Worm (Caenorhabditis elegans) whole organism, midembryonic: ENCODE data around the gene eral-1.
A peak's percentile ranks its signal among the peaks of the same experiment; 100 is the strongest.

Source experiments
- T22C8.4 ChIP-seq: fragments of 200-800 bp; sonication (Bioruptor generic); IDR thresholded peaks from 2 replicates; pipeline ENCODE4 v1.3.6; 2022; ENCODE audit warnings: missing genetic modification characterization, missing compliant biosample characterization
- cog-1 ChIP-seq: sonication (generic microtip); optimal IDR thresholded peaks from 2 replicates; lab custom pipeline; 2016; ENCODE audit warnings: missing genetic modification characterization, missing compliant biosample characterization
- flt-1 ChIP-seq: fragments of 200-800 bp; sonication (Bioruptor generic); IDR thresholded peaks from 2 replicates; pipeline ENCODE4 v1.3.6; 2022; ENCODE audit warnings: missing genetic modification characterization, missing compliant biosample characterization
- klf-2 ChIP-seq: fragments of 200-800 bp; sonication (Bioruptor generic); conservative IDR thresholded peaks from 2 replicates; pipeline ENCODE4 v1.3.6; 2022; ENCODE audit warnings: missing genetic modification reagents, missing genetic modification characterization, missing compliant biosample characterization
- med-1 ChIP-seq: sonication (generic microtip); optimal IDR thresholded peaks from 2 replicates; lab custom pipeline; 2017; ENCODE audit warnings: missing genetic modification characterization, mild to moderate bottlenecking, missing compliant biosample characterization, antibody characterized with exemption, missing genetic modification reagents; ENCODE audit not compliant: insufficient read depth
- ref-1 ChIP-seq: fragments of 200-800 bp; sonication (Bioruptor generic); conservative IDR thresholded peaks from 2 replicates; pipeline ENCODE4 v1.3.6; 2022; ENCODE audit warnings: missing genetic modification reagents, missing genetic modification characterization, missing compliant biosample characterization
- tab-1 ChIP-seq: fragments of 200-800 bp; sonication (Bioruptor generic); IDR thresholded peaks from 2 replicates; pipeline ENCODE4 v1.3.6; 2022; ENCODE audit warnings: missing genetic modification characterization, missing compliant biosample characterization
- ztf-23 ChIP-seq: fragments of 200-800 bp; sonication (Bioruptor generic); IDR thresholded peaks from 2 replicates; pipeline ENCODE4 v1.3.6; 2022; ENCODE audit warnings: missing genetic modification reagents, missing genetic modification characterization, missing compliant biosample characterization
- ztf-29 ChIP-seq: fragments of 200-800 bp; sonication (Bioruptor generic); IDR thresholded peaks from 2 replicates; pipeline ENCODE4 v1.3.6; 2022; ENCODE audit warnings: missing genetic modification reagents, missing genetic modification characterization, missing compliant biosample characterization

Gene eral-1

DNA sequence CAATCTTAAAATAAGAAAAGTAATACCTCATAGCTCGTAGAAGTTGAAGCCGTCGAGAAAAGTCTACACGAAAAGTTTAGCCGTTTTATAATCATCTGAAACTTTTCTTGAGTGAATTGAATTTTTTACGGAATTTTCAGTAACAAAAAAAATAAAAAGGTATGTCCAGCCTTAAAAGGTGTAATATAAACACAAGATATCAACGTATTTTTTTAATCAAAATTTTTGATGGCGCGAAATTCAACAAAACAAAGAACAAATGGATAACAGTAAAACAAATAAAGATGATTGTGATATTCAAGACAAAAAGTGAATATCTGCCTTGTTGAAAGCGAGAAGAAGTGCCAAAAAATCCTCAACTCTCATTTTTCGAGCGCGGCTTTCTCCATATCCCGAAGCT, at the start of gene eral-1:
TSS of gene eral-1 (minus strand) at position 101 of the 400 bp plus-strand sequence.
- TF ChIP-seq ztf-29, result no peak
- TF ChIP-seq T22C8.4, result no peak
- no peak for TF ChIP-seq klf-2
- no peak for TF ChIP-seq ztf-23 (GFP tag; lab: Robert Waterston, UW)
- no peak for TF ChIP-seq flt-1 (GFP tag; lab: Robert Waterston, UW)

DNA sequence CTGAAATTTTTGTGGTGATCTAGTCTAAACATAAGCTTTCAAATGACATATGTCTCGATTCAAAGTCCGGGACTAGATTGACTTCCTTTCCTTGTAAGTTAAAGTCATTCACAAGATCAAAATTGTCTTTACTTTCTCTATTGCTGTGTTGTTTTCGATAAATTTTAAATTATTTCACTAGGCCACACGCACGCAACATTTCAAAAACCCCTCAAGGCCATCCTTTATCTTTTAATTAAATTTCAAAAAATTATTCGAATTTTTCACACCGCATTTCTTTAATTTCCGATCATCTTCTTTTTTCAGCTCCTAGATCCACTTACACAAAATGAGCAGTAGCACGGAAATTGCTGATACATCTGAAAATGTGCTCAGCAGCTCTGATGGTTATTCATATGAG, 46.7 kb upstream of the eral-1 start, which contains the start of gene ZK1307.7:
TSS of gene ZK1307.7 (plus strand) at position 301 of the 400 bp plus-strand sequence.
- no peak for TF ChIP-seq flt-1 (GFP tag; lab: Robert Waterston, UW)
- no peak for TF ChIP-seq med-1 (GFP tag; lab: Kevin White, UChicago)
- TF ChIP-seq klf-2, result no peak
- no peak for TF ChIP-seq ztf-29
- no peak for TF ChIP-seq ref-1 (GFP tag; lab: Robert Waterston, UW)
- TF ChIP-seq tab-1, result no peak
- no peak for TF ChIP-seq T22C8.4
- TF ChIP-seq ztf-23 (GFP tag; lab: Robert Waterston, UW), result no peak
- no peak for TF ChIP-seq cog-1 (tag; lab: Kevin White, UChicago)

DNA sequence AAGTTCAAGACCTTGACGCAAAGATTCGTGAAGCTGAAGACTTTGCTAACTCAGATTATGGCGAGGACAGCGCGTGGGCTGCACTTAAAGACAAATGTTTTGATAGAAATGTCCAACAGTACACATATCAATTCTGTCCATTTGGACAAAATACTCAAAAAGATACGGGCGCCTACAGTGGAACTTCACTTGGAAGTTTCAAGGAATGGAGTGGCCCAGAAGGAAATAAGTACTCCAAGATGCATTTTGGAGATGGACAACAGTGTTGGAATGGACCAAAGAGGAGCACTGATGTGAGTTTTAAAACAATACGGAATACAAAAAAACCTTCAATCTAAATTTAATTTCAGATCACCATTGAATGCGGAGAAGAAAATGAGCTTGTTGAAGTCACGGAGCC, 36.4 kb upstream of the eral-1 start:
- no peak for TF ChIP-seq T22C8.4
- no peak for TF ChIP-seq klf-2
- TF ChIP-seq ztf-23 (GFP tag; lab: Robert Waterston, UW), result no peak
- no peak for TF ChIP-seq med-1 (GFP tag; lab: Kevin White, UChicago)
- TF ChIP-seq ztf-29, result no peak
- TF ChIP-seq ref-1 (GFP tag; lab: Robert Waterston, UW), result no peak

DNA sequence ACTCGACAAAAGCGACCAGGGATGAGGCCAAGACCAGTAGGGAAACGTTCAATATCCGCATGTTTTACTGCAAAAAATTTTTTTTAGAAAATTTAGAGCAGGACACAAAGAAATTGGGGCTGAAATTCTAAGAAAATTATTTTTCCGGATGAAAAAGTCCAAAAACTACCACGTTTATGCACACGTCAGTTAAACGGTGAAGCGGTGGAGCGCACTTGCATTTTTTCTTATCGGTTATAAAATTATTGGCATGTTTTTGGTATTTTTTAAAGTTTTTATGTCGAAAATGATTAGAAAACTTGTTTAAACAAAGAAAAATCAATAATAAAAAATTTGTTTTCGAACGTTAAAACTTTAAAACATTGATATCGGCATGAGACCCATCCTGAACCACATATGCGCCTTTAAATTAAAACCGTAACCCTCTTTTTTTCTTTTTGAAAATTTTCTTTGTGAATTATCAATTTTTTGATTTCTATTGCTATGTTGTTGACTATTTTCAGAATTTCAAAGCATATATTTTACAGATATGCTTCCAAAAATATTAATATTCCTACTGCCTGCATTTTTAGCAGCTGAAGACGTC, 34.6 kb upstream of the eral-1 start, which contains the start of the genes dnj-20 and ZK1307.8:
TSS of gene dnj-20 (minus strand) at position 67 of the 586 bp plus-strand sequence.
TSS of gene ZK1307.8 (plus strand) at position 504 of the 586 bp plus-strand sequence.
- no peak for TF ChIP-seq ref-1 (GFP tag; lab: Robert Waterston, UW)
- TF ChIP-seq tab-1, result no peak
- TF ChIP-seq T22C8.4, result no peak
- TF ChIP-seq klf-2, result no peak
- TF ChIP-seq med-1 (GFP tag; lab: Kevin White, UChicago), result no peak
- TF ChIP-seq cog-1 (tag; lab: Kevin White, UChicago), result no peak
- no peak for TF ChIP-seq ztf-23 (GFP tag; lab: Robert Waterston, UW)
- no peak for TF ChIP-seq ztf-29
- TF ChIP-seq flt-1 (GFP tag; lab: Robert Waterston, UW), result no peak

DNA sequence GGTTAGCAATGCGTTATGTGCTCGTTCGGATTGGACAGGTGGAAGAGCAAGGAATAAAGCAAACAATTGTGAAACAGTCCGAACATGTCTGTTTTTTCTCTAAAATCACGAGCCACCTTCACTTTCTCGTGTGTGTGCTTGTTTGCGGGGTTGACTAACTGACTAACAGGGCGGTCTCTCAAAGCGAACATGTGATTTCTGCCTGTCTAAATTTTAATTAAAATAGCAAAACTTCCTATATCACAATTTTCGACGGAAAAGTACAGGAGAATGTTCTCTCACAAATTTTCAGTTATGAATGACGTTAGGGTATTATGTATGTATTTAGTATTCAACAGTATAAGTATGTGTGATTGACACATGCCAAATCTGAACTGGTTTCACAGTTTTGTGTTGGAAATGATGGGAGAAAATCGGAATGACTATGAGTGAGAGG, 32.4 kb upstream of the eral-1 start:
- TF ChIP-seq ztf-23 (GFP tag; lab: Robert Waterston, UW) (no peak), flt-1 (GFP tag; lab: Robert Waterston, UW) (no peak), T22C8.4 (no peak), tab-1 (no peak), cog-1 (tag; lab: Kevin White, UChicago) (no peak), klf-2 (no peak), ztf-29 (no peak), ref-1 (GFP tag; lab: Robert Waterston, UW) (no peak), med-1 (GFP tag; lab: Kevin White, UChicago) (no peak)

DNA sequence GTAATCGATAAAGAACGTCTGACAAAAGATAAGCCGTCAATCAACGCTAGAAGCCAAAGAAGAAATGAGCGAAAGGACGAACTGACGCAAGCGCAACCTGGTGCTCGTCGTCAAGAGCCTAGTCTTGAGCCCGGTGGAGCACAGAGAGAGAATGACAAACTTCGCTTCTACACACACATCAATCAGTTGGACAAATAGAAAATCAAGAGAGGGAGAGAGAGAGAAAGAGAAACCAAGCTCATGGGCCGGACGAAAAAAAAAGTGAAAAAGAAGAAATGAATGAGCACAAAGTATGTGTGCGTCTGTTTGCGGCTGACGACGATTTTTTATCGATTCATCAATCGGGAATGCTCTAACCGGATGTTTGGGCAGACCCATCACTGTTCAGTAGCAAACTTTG, 31.6 kb upstream of the eral-1 start:
- TF ChIP-seq klf-2, result no peak
- no peak for TF ChIP-seq ref-1 (GFP tag; lab: Robert Waterston, UW)
- TF ChIP-seq tab-1, result no peak
- TF ChIP-seq cog-1 (tag; lab: Kevin White, UChicago), result no peak
- TF ChIP-seq ztf-23 (GFP tag; lab: Robert Waterston, UW), result no peak
- no peak for TF ChIP-seq med-1 (GFP tag; lab: Kevin White, UChicago)
- no peak for TF ChIP-seq T22C8.4
- TF ChIP-seq flt-1 (GFP tag; lab: Robert Waterston, UW), result no peak
- no peak for TF ChIP-seq ztf-29

DNA sequence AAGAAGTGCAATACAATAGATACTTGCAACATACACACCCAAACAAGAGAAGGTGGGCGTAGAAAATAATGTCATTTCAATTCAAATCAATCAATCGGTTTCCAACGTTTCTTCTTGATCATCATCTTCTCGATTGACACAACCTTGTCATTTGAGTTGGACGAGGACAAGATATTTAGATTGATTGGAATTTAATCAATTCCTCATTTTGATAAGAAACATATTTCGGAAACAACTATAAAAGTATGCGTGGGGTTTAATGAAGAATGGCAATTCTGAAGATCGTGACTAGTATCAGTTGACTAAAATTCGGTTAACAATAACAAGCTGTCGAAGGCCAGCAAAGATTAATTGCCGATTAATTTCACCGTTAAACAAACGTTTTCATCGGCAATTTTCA, 31.0 kb upstream of the eral-1 start:
- no peak for TF ChIP-seq tab-1
- TF ChIP-seq ztf-29, result no peak
- TF ChIP-seq flt-1 (GFP tag; lab: Robert Waterston, UW), result no peak
- no peak for TF ChIP-seq cog-1 (tag; lab: Kevin White, UChicago)

DNA sequence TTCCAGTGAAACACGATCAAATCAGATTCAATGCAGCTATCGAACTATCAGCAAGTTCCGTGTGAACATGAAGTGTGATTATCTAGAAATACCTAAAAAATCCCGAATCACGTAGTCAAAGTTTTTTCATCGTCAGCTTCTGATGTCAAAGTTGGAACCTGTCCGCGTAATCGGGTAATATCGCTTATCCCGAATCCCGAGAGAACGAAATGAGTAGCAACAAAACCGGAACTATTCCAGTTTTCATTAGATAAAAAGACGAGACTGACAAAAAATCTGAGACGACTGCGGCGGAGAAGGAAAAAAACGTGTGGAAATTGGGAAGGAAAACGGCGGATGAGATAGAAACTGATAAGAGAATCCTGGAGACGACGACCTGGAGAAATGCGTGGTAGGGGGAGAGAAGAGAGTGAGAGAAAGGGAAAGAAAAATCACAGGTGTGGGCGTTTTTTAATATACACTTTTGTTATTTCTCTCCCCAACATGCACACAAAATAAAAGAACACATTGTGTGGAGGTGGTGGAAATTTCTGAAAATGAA, 30.5 kb upstream of the eral-1 start:
- no peak for TF ChIP-seq flt-1 (GFP tag; lab: Robert Waterston, UW)
- TF ChIP-seq ztf-23 (GFP tag; lab: Robert Waterston, UW), result no peak
- no peak for TF ChIP-seq klf-2
- no peak for TF ChIP-seq ref-1 (GFP tag; lab: Robert Waterston, UW)
- TF ChIP-seq ztf-29, result no peak

DNA sequence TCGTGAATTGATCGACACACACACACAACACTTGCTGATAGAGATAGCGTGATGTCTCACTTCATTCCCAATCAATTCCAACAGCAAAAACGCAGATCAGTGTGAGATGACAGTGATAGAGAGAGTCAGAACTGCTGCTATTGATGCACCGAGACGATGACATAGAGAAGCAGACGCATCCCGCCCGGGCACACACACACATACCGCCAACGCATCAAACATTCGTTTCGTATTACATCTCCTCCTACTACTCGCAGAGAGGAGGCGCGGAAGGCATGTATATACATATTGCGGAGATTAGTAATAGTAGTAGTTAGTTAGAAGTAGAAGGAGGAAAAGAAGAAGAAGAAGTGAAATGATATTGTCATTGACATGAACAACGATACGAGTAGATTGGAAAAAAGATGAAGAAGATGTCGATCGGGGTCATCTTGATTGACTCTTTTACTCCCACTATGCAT, 29.9 kb upstream of the eral-1 start:
- TF ChIP-seq ztf-23 (GFP tag; lab: Robert Waterston, UW) (0 out of 2 replicates have a peak, but pooled peaks have one; percentile 44), ref-1 (GFP tag; lab: Robert Waterston, UW) (no peak), tab-1 (no peak), ztf-29 (no peak), klf-2 (no peak), T22C8.4 (0 out of 2 replicates have a peak, but pooled peaks have one; percentile 27), med-1 (GFP tag; lab: Kevin White, UChicago) (no peak), flt-1 (GFP tag; lab: Robert Waterston, UW) (peak; percentile 50; the same call in 1 of the 2 replicates), cog-1 (tag; lab: Kevin White, UChicago) (peak; percentile 72)

DNA sequence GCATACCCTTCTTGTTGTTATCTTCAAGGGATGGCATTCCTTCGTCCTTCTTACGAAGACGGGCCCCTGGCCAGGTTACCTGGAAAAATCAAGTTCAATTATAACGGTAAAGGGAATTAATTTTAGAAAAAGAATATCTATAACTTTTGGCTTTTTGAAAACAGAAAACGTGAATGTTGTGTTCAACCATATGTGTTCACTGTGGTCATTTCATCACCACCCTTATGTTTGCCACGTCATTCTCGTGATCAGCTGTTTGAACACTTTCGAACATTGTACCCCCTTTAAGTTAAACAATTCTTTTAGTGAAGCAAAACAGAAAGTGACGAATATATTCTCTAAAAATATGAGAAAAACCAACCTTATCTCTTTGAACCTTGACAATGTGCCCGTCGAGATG, 29.2 kb upstream of the eral-1 start:
- TF ChIP-seq ztf-29 (no peak), ztf-23 (GFP tag; lab: Robert Waterston, UW) (no peak), tab-1 (no peak), ref-1 (GFP tag; lab: Robert Waterston, UW) (no peak), klf-2 (no peak), cog-1 (tag; lab: Kevin White, UChicago) (no peak), T22C8.4 (no peak), flt-1 (GFP tag; lab: Robert Waterston, UW) (no peak), med-1 (GFP tag; lab: Kevin White, UChicago) (no peak)
